Worm (Caenorhabditis elegans): ENCODE results near the gene gyg-2.

DNA sequence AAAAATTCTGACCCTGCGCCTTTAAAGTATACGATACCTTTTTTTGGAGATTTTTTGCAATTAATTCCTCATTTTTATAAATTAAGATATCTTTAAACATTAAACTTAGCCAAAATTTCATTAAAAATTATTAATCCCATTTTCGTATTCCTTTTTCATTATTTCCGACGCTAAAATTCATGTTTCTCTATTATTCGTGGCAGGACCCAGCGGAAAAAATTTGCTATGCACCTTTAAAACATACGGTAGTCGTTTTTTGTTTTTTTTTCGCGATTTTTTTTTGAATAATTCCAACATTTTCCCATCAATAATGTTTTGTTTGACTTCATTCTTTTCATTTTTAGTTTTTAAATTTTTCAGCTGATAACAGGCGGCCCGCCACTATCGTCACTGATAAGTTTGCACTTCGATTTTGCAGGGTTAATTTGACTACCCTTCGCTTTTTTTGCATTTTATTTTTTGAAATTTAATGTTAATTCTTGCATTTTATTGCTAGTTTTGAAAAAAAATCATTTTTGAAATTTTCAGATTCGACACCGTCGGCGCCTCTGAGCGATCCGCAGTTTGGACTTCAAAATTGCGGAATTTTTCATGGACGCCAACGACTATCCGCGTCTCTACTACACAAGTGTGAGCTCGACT lies 1.1 kb upstream of the gyg-2 start, which contains the start of gene dkf-2:
- no peak for TF ChIP-seq dao-5 (tag; optimal IDR thresholded peaks at IDR 0.05)
- TF ChIP-seq him-1 (tag; optimal IDR thresholded peaks at IDR 0.05), result no peak
- no peak for TF ChIP-seq W03F9.2 (tag; optimal IDR thresholded peaks at IDR 0.05)

Measured in whole organism, L4/young adult.